Fruit fly (Drosophila melanogaster) whole organism: ENCODE results near the gene mRpL45.

Experiments
- CG8478 ChIP-seq: fragments of >200 bp; optimal IDR thresholded peaks from 2 replicates; lab custom pipeline; 2018; ENCODE audit warnings: inconsistent platforms
- Dll ChIP-seq: fragments of >200 bp; optimal IDR thresholded peaks from 2 replicates; lab custom pipeline; 2017
- EcR ChIP-seq, 2 experiments: fragments of >200 bp; optimal IDR thresholded peaks; 2 replicates each; lab custom pipeline; 2017; ENCODE audit warnings: missing biosample characterization in 2 of 2, missing genetic modification characterization in 2 of 2, missing genetic modification reagents in 2 of 2
- pan ChIP-seq: fragments of >200 bp; optimal IDR thresholded peaks from 2 replicates; lab custom pipeline; 2017
- psq ChIP-seq: fragments of >200 bp; optimal IDR thresholded peaks from 2 replicates; lab custom pipeline; 2017
- usp ChIP-seq: fragments of >200 bp; optimal IDR thresholded peaks from 2 replicates; lab custom pipeline; 2017; ENCODE audit warnings: missing biosample characterization, missing genetic modification characterization, mixed read lengths

The mRpL45 gene

DNA sequence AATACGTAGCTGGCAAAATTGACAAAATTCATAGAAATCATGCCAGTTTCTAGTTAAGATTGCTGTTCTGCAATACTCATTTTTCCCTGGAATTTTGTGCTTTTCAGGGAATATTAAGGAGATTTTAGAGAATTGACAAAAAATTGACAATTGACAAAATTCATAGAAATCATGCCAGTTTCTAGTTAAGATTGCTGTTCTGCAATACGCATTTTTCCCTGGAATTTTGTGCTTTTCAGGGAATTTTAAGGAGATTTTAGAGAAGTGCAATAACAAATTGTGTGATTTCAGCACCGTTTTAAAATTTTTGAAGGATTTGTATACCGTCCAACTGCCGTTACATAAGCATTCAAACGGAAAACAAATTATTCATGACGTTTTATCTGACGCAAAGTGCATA is 29.5 kb upstream of the mRpL45 start:
- TF ChIP-seq CG8478 (lab: Kevin White, UChicago) (no peak), EcR (GFP tag; optimal IDR thresholded peaks at IDR 0.05; lab: Kevin White, UChicago) (no peak)

DNA sequence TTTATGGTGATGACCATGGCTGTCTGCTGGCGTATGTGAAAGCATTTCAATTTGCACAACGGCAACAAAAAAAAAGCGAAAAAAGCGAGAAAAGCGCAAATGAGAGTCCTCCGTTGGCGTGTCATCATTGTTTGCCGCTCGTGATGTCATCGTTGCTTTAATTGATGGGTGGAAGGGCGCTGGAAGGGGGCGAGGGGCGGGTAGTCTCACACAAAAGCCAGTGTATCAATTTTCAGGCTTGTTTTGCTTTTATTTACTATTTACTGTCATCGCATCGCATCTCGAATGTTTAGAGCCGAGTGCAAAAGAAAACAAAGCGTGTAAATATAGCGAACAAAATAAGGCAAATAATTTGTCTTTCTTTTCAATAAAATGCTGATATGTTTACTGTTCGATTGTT is 29.0 kb upstream of the mRpL45 start:
- no peak for TF ChIP-seq CG8478 (lab: Kevin White, UChicago)
- no peak for TF ChIP-seq psq (lab: Kevin White, UChicago)
- TF ChIP-seq usp: no peak
- TF ChIP-seq EcR (GFP tag; optimal IDR thresholded peaks at IDR 0.05; lab: Kevin White, UChicago): no peak
- TF ChIP-seq pan (lab: Kevin White, UChicago): no peak
- no peak for TF ChIP-seq Dll (lab: Kevin White, UChicago)

dm6 chr3R:22590668-22591275 is 27.5 kb upstream of the mRpL45 start:
- no peak for TF ChIP-seq usp
- peak; percentile 80 for TF ChIP-seq pan (lab: Kevin White, UChicago)
- no peak for TF ChIP-seq psq (lab: Kevin White, UChicago)
- TF ChIP-seq EcR (GFP tag; optimal IDR thresholded peaks at IDR 0.05; lab: Kevin White, UChicago): no peak

DNA sequence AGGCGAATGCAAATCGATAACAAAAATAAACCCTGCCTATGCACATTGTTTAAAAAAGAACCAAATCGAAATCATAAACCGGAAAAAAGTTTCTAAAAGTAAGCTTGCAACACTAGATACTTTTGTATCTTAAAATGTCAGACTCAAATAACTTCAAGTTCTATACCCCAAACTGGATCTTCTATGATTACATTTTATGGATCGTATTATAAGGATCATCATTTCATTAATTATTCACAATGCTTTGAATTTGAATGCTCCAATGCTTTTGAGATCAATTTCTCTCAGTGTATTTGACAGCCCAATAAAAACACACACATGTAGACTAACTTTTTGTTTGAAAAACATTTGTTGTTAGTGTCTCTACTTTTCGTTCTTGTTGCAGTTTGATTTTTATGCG is 24.0 kb upstream of the mRpL45 start:
- no peak for TF ChIP-seq Dll (lab: Kevin White, UChicago)

DNA sequence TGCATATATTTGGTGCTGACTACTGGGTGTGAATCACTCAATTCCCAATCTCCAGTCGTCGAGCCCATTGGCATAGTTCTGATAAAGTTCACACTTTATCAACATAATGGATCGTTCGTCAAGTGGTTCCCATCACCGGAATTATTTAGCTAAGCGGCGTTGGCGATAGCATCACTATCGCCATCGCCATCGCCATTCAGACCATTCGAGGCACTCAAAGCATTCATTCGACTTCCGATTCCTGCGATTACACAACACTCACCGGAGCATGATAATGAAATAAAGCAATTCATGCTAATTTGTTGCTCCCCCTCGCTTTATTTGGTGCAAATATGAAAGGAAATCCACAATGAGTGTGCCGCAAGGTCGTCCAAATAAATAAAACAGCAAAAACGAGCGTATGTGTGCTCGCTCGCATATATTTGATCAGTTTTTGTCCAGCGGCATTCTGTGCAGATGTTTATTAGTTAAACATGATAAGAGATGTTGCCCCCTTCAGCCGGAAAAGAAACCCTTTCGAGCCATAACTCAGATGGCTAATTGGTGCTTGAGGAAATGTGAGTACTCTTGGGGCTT is 22.9 kb upstream of the mRpL45 start:
- no peak for TF ChIP-seq pan (lab: Kevin White, UChicago)
- no peak for TF ChIP-seq usp
- TF ChIP-seq psq (lab: Kevin White, UChicago): no peak
- TF ChIP-seq CG8478 (lab: Kevin White, UChicago): no peak
- TF ChIP-seq EcR (GFP tag; optimal IDR thresholded peaks at IDR 0.05; lab: Kevin White, UChicago): no peak
- no peak for TF ChIP-seq Dll (lab: Kevin White, UChicago)

DNA sequence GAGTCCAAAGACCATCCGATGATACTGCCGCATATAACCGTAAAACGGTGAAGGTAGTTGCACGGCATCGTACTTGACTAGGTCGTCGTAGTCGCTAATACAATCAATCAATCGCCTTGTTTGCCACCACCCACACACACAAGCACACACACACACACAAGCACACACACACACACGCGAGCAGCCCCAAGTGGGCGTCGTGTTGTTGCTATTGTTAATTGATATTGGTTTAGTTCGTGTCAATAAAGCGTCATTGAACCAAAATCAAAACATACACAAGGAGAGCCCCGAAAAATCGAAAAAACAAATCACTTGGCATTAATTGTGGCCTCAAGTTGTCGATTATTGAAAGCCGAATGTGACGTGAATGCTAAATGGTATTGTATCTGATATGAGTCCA is 21.8 kb upstream of the mRpL45 start:
- TF ChIP-seq Dll (lab: Kevin White, UChicago) (no peak), EcR (GFP tag; optimal IDR thresholded peaks at IDR 0.05; lab: Kevin White, UChicago) (no peak), pan (lab: Kevin White, UChicago) (no peak), psq (lab: Kevin White, UChicago) (no peak), CG8478 (lab: Kevin White, UChicago) (no peak), usp (no peak)

DNA sequence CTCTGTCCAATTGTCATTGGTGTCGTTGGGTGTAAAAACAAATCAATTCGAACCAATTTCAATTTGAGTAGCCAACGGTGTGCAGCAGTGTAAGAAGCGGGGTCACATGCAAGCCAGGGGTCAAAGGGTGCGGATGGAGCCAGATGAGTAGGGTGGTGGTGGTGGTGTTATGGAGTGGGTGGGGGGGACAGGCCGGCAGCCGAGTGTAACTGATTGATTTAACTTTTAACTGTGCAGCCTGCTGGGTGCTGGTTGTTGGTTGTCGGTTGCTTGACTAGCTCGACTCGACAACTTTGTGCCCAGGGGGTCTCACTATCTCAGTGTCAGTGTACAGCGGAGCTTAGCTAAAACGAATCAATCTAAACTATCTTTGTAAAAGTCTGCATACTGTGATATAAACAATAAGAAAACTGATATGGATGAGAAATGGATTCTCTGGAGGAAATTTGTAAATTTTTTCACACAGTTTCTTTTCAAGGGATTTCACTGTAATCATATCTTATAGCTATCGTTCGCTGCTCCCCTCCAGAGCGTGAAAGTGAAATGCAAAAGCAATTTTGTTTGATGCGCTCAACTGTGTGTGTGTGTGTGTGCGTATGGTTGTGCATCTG is 20.8 kb upstream of the mRpL45 start:
- TF ChIP-seq EcR (GFP tag; optimal IDR thresholded peaks at IDR 0.05; lab: Kevin White, UChicago) (no peak), Dll (lab: Kevin White, UChicago) (no peak), usp (no peak), CG8478 (lab: Kevin White, UChicago) (no peak), psq (lab: Kevin White, UChicago) (no peak), pan (lab: Kevin White, UChicago) (no peak)

dm6 chr3R:22598759-22599158 is 19.5 kb upstream of the mRpL45 start:
- TF ChIP-seq usp (no peak), EcR (GFP tag; optimal IDR thresholded peaks at IDR 0.05; lab: Kevin White, UChicago) (no peak), psq (lab: Kevin White, UChicago) (no peak), Dll (lab: Kevin White, UChicago) (no peak), pan (lab: Kevin White, UChicago) (no peak), CG8478 (lab: Kevin White, UChicago) (no peak)

DNA sequence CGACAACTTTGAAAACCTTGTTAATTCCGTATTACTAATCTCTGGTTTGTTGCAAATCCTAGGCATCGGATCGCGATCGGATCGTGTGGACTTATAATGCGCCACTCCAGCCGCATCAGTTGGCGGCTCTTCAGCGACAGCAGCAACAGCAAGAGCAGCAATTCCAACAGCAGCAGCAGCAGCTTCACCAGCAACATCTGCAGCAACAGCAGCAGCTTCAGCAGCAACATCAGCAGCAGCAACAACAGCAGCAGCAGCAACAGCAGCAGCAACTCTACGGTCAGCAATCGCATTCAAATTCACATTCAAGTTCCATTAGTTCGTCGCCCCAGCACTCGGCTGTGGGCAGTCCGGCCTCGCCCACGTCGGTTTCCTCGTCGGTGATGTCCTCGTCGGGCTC is 15.5 kb upstream of the mRpL45 start:
- TF ChIP-seq usp: no peak
- no peak for TF ChIP-seq Dll (lab: Kevin White, UChicago)
- TF ChIP-seq EcR (GFP tag; optimal IDR thresholded peaks at IDR 0.05; lab: Kevin White, UChicago): no peak
- TF ChIP-seq psq (lab: Kevin White, UChicago): no peak
- TF ChIP-seq CG8478 (lab: Kevin White, UChicago): no peak
- no peak for TF ChIP-seq pan (lab: Kevin White, UChicago)

DNA sequence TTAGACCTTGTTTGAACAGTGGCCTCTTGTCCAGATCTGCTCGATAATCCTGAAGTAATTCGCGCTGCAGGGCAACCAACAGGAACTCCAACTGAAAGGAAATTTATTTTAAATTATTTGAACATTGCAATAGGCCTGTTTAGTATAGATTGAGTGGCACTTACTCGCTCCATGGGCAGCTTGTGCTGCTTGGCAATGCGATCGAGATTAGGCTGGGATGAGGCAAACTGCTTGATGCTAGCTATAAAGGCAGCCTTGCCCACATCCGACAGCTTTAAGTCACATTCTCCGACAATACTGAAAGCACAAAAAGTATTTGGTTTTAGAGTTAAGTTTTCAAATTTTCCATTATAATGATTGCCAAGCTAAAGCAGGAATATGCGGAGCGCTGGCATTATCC is 9.1 kb upstream of the mRpL45 start, which contains the start of gene CG13843:
TSS of gene CG13843 (plus strand) at position 301 of the 400 bp plus-strand sequence.
- TF ChIP-seq usp (no peak), psq (lab: Kevin White, UChicago) (no peak), EcR (GFP tag; optimal IDR thresholded peaks at IDR 0.05; lab: Kevin White, UChicago) (no peak), CG8478 (lab: Kevin White, UChicago) (no peak), pan (lab: Kevin White, UChicago) (no peak), Dll (lab: Kevin White, UChicago) (no peak)

- TF ChIP-seq psq (lab: Kevin White, UChicago) (no peak), Dll (lab: Kevin White, UChicago) (no peak), usp (no peak), EcR (GFP tag; optimal IDR thresholded peaks at IDR 0.05; lab: Kevin White, UChicago) (no peak), pan (lab: Kevin White, UChicago) (no peak), CG8478 (lab: Kevin White, UChicago) (no peak)
Observed at dm6 chr3R:22613448-22613847, 4.8 kb upstream of the mRpL45 start, which contains the start of the genes CG31156 and mRRF2. CG31156 (minus strand) TSS chr3R:22613656. mRRF2 (plus strand) TSS chr3R:22613686.

DNA sequence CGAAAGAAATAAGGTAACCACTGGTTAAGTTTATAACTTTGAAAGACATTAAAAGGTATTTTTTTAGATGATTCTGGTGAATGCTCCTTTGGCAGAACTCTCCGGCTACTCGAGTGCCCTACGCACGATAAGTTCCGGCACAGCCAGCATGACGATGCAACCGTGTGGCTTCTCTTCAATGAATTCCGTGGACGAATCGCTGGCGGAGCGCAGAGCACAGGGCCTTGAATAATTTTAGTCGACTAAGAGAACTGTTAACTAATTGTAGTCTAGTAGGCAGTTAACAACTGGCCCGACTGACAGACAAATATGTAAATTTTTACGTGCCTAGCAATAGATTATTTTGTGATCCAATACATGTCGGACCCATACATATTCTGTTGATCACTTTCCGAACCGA is 2.1 kb upstream of the mRpL45 start, which contains the start of gene CG31161:
TSS of gene CG31161 (plus strand) at position 301 of the 400 bp plus-strand sequence.
- TF ChIP-seq pan (lab: Kevin White, UChicago) (no peak), psq (lab: Kevin White, UChicago) (no peak), usp (no peak), CG8478 (lab: Kevin White, UChicago) (no peak), EcR (GFP tag; optimal IDR thresholded peaks at IDR 0.05; lab: Kevin White, UChicago) (no peak), Dll (lab: Kevin White, UChicago) (no peak)
